Fruit fly (Drosophila melanogaster) ovary, adult (tissue): ENCODE measurements around the gene Srp72.
A peak's percentile ranks its signal among the peaks of the same experiment; 100 is the strongest.

Source experiments
- CG17801 ChIP-seq: fragments of 200-800 bp; optimal IDR thresholded peaks from 2 replicates; lab custom pipeline; 2019; ENCODE audit warnings: missing biosample characterization, mild to moderate bottlenecking, missing genetic modification characterization, moderate library complexity; ENCODE audit not compliant: partially characterized antibody

Gene Srp72

dm6 chr3R:20634674-20635594, 46.4 kb downstream of the Srp72 start, which contains the start of the genes Pi3K92E and Lrrk:
TSS of gene Pi3K92E (minus strand) at chr3R:20634732.
TSS of gene Lrrk (plus strand) at chr3R:20635480.
- peak; percentile 26 for TF ChIP-seq CG17801 (GFP tag; lab: Kevin White, UChicago)

- no peak for TF ChIP-seq CG17801 (GFP tag; lab: Kevin White, UChicago)
Observed at dm6 chr3R:20635735-20636134, 47.2 kb downstream of the Srp72 start.
